Fruit fly (Drosophila melanogaster): ENCODE measurements around the gene cyc.
A peak's percentile ranks its signal among the peaks of the same experiment; 100 is the strongest.

- no peak for TF ChIP-seq so (GFP tag; IDR thresholded peaks at IDR 0.05)
- no peak for TF ChIP-seq gem (tag; optimal IDR thresholded peaks at IDR 0.05)
- TF ChIP-seq wek (GFP tag; optimal IDR thresholded peaks at IDR 0.05): peak; percentile 76
- no peak for TF ChIP-seq CG8765 (GFP tag; IDR thresholded peaks at IDR 0.05)
- peak; percentile 8 for TF ChIP-seq HmgZ (tag; optimal IDR thresholded peaks at IDR 0.05)
- TF ChIP-seq CG10654 (GFP tag; optimal IDR thresholded peaks at IDR 0.05): no peak
- no peak for TF ChIP-seq CG16779 (GFP tag; IDR thresholded peaks at IDR 0.05)
- TF ChIP-seq CG12391 (tag; optimal IDR thresholded peaks at IDR 0.05): no peak
- no peak for TF ChIP-seq CG4404 (GFP tag; IDR thresholded peaks at IDR 0.05)
- no peak for TF ChIP-seq slp2 (GFP tag; optimal IDR thresholded peaks at IDR 0.05)
- no peak for TF ChIP-seq vvl (GFP tag; IDR thresholded peaks at IDR 0.05)
These were observed 31.2 kb upstream of the cyc start for dm6 chr3L:19846960-19847359.
